Worm (Caenorhabditis elegans): Measurements from ENCODE around the gene F09E5.11.
A peak's percentile ranks its signal among the peaks of the same experiment; 100 is the strongest.

F09E5.11 gene

ce11 chrII:5399201-5399600 is 41.2 kb upstream of the F09E5.11 start, which contains the start of gene mog-5 (continued):
- TF ChIP-seq dsc-1 (tag; optimal IDR thresholded peaks at IDR 0.05) (peak; percentile 35), fkh-10 (GFP tag; optimal IDR thresholded peaks at IDR 0.05) (no peak), hpl-2 (GFP tag; optimal IDR thresholded peaks at IDR 0.05) (no peak), efl-3 (GFP tag; optimal IDR thresholded peaks at IDR 0.05) (no peak), ztf-4 (tag; optimal IDR thresholded peaks at IDR 0.05) (no peak), snpc-4 (tag; optimal IDR thresholded peaks at IDR 0.05) (peak; percentile 7), blmp-1 (tag; optimal IDR thresholded peaks at IDR 0.05) (peak; percentile 24), dpl-1 (GFP tag; optimal IDR thresholded peaks at IDR 0.05) (peak; percentile 8 to 41 (median 20)), efl-1 (optimal IDR thresholded peaks at IDR 0.05) (peak; percentile 14 to 41), efl-1 (GFP tag; optimal IDR thresholded peaks at IDR 0.05 in 1 of 2) (peak; percentile 36 to 93), elt-3 (tag; optimal IDR thresholded peaks at IDR 0.05) (peak in 1 of 6 experiments; percentile 51), snu-23 (GFP tag; optimal IDR thresholded peaks at IDR 0.05) (peak; percentile 32), lsy-2 (tag; optimal IDR thresholded peaks at IDR 0.05) (peak; percentile 46 to 47), sptf-1 (tag; optimal IDR thresholded peaks at IDR 0.05) (no peak), ztf-11 (tag; optimal IDR thresholded peaks at IDR 0.05) (no peak), ces-1 (GFP tag; optimal IDR thresholded peaks at IDR 0.05) (no peak), pag-3 (tag; optimal IDR thresholded peaks at IDR 0.05; ENCODE audit: borderline replicate concordance, insufficient read depth) (no peak)

ce11 chrII:5398779-5399178 is 40.8 kb upstream of the F09E5.11 start, which contains the start of gene fbxl-3:
Gene fbxl-3, minus strand, starts transcription at chrII:5398902.
- TF ChIP-seq ceh-82 (tag; optimal IDR thresholded peaks at IDR 0.05) (no peak), hpl-2 (GFP tag; optimal IDR thresholded peaks at IDR 0.05) (no peak), unc-86 (tag; optimal IDR thresholded peaks at IDR 0.05) (no peak), zag-1 (tag; optimal IDR thresholded peaks at IDR 0.05) (no peak), nhr-77 (tag; optimal IDR thresholded peaks at IDR 0.05) (no peak), alr-1 (tag; optimal IDR thresholded peaks at IDR 0.05; ENCODE audit: borderline replicate concordance) (no peak), ceh-8 (GFP tag; optimal IDR thresholded peaks at IDR 0.05) (no peak), elt-3 (tag; optimal IDR thresholded peaks at IDR 0.05) (peak in 1 of 6 experiments; percentile 39), nhr-19 (GFP tag; conservative IDR thresholded peaks at IDR 0.05) (no peak), nhr-76 (tag; optimal IDR thresholded peaks at IDR 0.05) (no peak), nhr-20 (tag; optimal IDR thresholded peaks at IDR 0.05) (no peak), jun-1 (tag; optimal IDR thresholded peaks at IDR 0.05) (no peak), efl-1 (optimal IDR thresholded peaks at IDR 0.05) (no peak), efl-1 (GFP tag; optimal IDR thresholded peaks at IDR 0.05 in 1 of 2) (peak in 1 of 2 experiments; percentile 87), pag-3 (tag; optimal IDR thresholded peaks at IDR 0.05; ENCODE audit: borderline replicate concordance, insufficient read depth) (no peak), elt-2 (tag; optimal IDR thresholded peaks at IDR 0.05) (no peak), irx-1 (tag; optimal IDR thresholded peaks at IDR 0.05) (no peak)

ce11 chrII:5395594-5395993 is 37.6 kb upstream of the F09E5.11 start, which contains the start of gene pink-1:
Gene pink-1, minus strand, starts transcription at chrII:5395694.
- TF ChIP-seq lir-3 (tag; optimal IDR thresholded peaks at IDR 0.05; ENCODE audit: poor library complexity) (no peak), ama-1 (optimal IDR thresholded peaks at IDR 0.05) (no peak), grh-1 (GFP tag; IDR thresholded peaks at IDR 0.05) (no peak), lin-13 (GFP tag; optimal IDR thresholded peaks at IDR 0.05) (no peak), dsc-1 (tag; optimal IDR thresholded peaks at IDR 0.05) (no peak), pax-3 (tag; optimal IDR thresholded peaks at IDR 0.05) (no peak), unc-62 (GFP tag; optimal IDR thresholded peaks at IDR 0.05) (no peak), dpl-1 (GFP tag; optimal IDR thresholded peaks at IDR 0.05) (no peak), elt-2 (tag; optimal IDR thresholded peaks at IDR 0.05) (no peak)

ce11 chrII:5393090-5393489 is 35.1 kb upstream of the F09E5.11 start, which contains the start of gene brap-2:
Gene brap-2, minus strand, starts transcription at chrII:5393190.
- TF ChIP-seq nhr-19 (GFP tag; conservative IDR thresholded peaks at IDR 0.05) (no peak), unc-30 (tag; optimal IDR thresholded peaks at IDR 0.05) (no peak), fkh-8 (tag; optimal IDR thresholded peaks at IDR 0.05) (no peak)
